Fruit fly (Drosophila melanogaster): ENCODE results near the gene CG34301.

Gene CG34301

DNA sequence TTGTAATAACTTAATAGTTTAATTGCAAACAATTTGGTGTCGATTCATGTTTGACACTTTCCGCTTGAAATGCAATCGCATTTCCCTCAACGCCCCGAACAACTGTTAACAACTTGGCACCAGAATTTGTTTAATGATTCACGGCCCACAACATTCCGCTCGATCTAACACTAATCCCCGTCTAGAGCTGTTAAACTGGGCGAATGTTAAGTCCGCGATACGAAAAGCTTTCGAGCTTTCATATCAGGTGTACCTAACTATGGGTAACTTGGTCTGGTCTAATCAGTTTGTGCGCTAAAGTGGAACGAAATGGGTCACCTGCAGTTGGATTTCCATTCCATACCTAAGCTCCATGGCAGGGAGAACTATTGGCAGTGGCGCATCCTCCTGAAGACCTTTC lies at the start of gene CG34301:
CG34301 (plus strand) TSS at position 301 of the 400 bp plus-strand sequence.
- no peak for TF ChIP-seq Myc (optimal IDR thresholded peaks at IDR 0.05)
- TF ChIP-seq Sin3A (optimal IDR thresholded peaks at IDR 0.05): no peak
- TF ChIP-seq psq (optimal IDR thresholded peaks at IDR 0.05): no peak
- TF ChIP-seq h (optimal IDR thresholded peaks at IDR 0.05): no peak
- no peak for TF ChIP-seq insv (optimal IDR thresholded peaks at IDR 0.05)
- no peak for TF ChIP-seq ttk (optimal IDR thresholded peaks at IDR 0.05)

DNA sequence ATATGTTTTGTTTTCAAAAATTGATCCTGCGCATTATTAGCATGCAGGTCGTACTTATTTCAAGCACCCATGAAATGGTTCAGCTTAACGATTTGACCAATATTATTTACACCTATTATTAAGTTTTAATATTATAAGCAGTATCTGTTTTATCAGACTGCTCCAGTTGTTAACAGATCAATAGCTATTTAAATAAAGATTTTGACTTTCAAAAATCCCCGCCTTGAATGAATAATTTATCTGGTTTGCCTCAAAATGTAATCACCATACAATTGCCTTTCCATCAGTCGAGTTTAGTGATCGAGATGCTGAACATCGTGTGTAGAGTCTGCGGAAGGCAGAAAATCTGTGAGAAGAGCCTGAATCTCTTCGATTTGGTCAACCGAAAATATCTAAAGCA lies 48.1 kb upstream of the CG34301 start, which contains the start of gene ouib:
ouib (plus strand) TSS at position 301 of the 400 bp plus-strand sequence.
- no peak for TF ChIP-seq h (optimal IDR thresholded peaks at IDR 0.05)
- TF ChIP-seq Sin3A (optimal IDR thresholded peaks at IDR 0.05): no peak
- TF ChIP-seq psq (optimal IDR thresholded peaks at IDR 0.05): no peak
- TF ChIP-seq ttk (optimal IDR thresholded peaks at IDR 0.05): no peak
- no peak for TF ChIP-seq Myc (optimal IDR thresholded peaks at IDR 0.05)
- no peak for TF ChIP-seq insv (optimal IDR thresholded peaks at IDR 0.05)

DNA sequence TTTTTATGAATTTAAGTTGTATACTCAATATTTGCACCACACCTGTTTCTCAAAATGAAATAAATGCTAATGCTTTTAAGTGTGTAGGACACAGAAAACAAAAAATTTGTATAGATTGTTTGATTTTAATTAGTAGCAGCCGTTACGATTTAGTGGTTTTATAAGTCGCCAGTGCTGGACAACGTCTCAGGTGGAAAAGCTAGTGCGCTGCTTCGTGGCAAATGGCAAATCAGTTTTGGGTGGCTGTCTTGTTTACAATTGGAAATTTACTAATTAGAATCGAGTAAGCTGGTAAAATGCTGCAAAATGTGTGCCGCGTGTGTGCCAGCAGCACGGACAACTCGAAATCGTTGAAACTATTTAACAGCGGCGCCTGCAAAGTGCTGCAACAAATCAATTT lies 46.6 kb upstream of the CG34301 start, which contains the start of gene CG8159:
CG8159 (plus strand) TSS at position 223 of the 400 bp plus-strand sequence.
- no peak for TF ChIP-seq Sin3A (optimal IDR thresholded peaks at IDR 0.05)
- TF ChIP-seq ttk (optimal IDR thresholded peaks at IDR 0.05): no peak
- no peak for TF ChIP-seq psq (optimal IDR thresholded peaks at IDR 0.05)
- no peak for TF ChIP-seq h (optimal IDR thresholded peaks at IDR 0.05)
- no peak for TF ChIP-seq insv (optimal IDR thresholded peaks at IDR 0.05)
- no peak for TF ChIP-seq Myc (optimal IDR thresholded peaks at IDR 0.05)

DNA sequence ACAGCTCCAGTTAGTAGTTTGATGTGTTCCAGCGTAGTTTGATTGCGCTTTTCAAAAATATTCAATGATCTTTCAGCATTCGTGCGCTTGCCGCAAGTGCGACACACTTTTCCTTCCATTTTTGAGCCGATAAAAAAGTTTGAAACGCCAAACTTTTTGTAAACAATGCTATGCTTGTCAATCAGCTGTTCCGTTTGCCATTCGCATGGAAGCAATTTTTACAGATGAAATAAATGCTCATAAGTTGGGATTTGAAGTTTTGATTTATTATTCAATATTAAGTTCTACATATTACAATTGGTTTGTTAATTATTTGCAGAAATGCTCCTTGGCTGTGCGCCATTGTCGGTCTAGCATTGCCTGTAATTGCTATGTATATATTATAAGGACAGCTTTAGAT lies 43.7 kb upstream of the CG34301 start, which contains the start of gene ranshi:
ranshi (minus strand) TSS at position 152 of the 400 bp plus-strand sequence.
- TF ChIP-seq insv (optimal IDR thresholded peaks at IDR 0.05): no peak
- no peak for TF ChIP-seq ttk (optimal IDR thresholded peaks at IDR 0.05)
- TF ChIP-seq h (optimal IDR thresholded peaks at IDR 0.05): no peak
- no peak for TF ChIP-seq Myc (optimal IDR thresholded peaks at IDR 0.05)
- no peak for TF ChIP-seq Sin3A (optimal IDR thresholded peaks at IDR 0.05)
- TF ChIP-seq psq (optimal IDR thresholded peaks at IDR 0.05): no peak

DNA sequence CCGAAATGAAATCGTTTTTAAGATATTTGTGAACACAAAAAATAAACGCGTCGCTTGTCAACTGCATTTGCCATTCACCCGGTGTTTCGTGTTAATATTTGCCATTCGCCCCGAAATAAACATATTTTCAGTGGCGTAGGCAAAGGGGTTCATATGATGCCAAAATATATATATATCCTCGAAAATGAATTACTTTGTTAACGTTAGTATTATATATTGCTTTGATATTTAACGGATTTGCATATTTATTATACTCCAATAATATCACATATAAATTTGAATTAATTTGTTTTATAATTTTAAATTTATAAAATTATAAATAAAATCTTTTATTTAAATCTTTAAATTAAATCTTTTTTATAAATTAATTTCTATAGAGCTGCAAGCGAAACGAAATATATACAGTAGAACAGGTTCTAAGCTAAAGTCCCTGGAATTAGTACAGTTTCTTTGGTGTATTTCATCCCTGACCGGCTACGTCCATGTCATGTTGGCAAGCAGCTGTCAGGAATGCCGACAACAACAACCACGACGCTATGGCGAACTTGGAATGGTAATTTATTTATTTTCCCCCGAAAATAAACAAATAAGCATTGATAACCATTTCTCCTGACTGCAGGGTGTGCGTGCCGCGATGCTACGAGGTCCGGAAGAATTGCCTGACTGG lies 41.5 kb upstream of the CG34301 start, which contains the start of the genes M1BP and CG8202:
M1BP (minus strand) TSS at position 102 of the 667 bp plus-strand sequence.
CG8202 (plus strand) TSS at position 495 of the 667 bp plus-strand sequence.
- TF ChIP-seq h (optimal IDR thresholded peaks at IDR 0.05) (no peak), ttk (optimal IDR thresholded peaks at IDR 0.05) (no peak), Sin3A (optimal IDR thresholded peaks at IDR 0.05) (no peak), insv (optimal IDR thresholded peaks at IDR 0.05) (no peak)

DNA sequence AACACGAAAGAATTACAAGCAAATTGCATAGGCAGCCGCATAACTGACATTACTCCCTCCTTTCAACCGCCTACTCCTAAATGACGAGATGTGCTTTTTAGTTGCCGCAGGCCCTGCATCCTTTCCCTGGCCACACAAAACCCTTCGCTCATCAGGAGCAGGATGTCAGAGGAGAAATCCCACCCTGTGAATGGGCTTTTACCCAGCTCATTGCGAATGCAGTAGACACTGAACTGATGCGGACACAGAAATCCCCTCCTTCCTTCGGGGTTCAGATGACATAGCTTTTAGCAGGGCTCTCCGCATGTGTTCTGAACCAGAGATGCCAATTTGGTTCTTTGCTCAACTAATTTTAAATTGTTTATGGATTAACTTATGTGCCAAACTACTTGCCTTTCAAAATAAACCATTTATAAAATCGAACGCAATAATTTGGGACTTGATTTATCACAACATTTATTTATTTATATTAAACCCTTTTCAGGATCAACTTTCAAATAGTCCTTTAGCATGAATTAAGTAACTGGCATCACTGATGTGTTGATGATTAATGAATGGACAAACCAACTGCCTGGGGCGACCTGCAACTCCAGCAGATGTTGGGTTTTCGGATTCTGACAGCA lies 34.0 kb upstream of the CG34301 start:
- TF ChIP-seq Myc (optimal IDR thresholded peaks at IDR 0.05): no peak

DNA sequence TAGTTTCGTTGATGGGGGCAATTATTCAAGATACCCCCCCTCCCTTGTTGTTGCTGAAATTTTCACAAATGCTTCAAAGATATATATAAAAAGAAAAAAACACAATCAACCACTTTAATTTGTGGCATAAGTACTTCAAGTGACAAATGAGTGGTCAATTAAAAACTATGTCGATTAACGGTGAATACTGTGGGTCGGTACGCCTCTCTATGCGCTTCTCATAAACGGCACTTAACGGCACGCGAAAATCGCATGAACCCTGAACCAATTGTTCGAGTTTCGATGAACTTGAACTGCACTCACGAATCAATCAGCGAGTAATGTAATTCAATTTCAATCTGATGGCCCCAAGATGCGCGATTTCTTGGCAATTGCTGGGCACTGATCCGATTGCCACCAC lies 33.1 kb upstream of the CG34301 start:
- TF ChIP-seq h (optimal IDR thresholded peaks at IDR 0.05): no peak
- no peak for TF ChIP-seq insv (optimal IDR thresholded peaks at IDR 0.05)
- no peak for TF ChIP-seq Sin3A (optimal IDR thresholded peaks at IDR 0.05)
- TF ChIP-seq Myc (optimal IDR thresholded peaks at IDR 0.05): no peak
- no peak for TF ChIP-seq ttk (optimal IDR thresholded peaks at IDR 0.05)
- TF ChIP-seq psq (optimal IDR thresholded peaks at IDR 0.05): no peak

DNA sequence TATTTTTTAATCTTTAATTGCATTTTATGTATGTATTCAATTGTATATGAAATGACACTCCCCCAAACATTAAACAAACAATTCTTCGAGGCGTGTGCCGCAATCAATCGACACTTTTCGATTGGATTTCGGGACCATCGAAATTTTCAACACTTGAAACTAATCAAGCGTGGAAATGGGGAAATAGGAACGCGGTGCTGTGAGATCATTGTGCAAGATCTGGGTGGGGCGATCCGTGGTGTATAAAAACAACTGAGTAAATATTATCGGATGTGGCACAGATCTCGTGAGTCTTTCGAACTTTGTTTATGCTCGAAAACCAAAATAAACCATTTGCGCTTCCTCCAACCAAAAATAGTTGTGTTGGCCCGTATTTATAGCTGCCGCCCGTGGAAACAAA lies 32.0 kb upstream of the CG34301 start:
- TF ChIP-seq h (optimal IDR thresholded peaks at IDR 0.05): no peak
- TF ChIP-seq insv (optimal IDR thresholded peaks at IDR 0.05): no peak
- TF ChIP-seq ttk (optimal IDR thresholded peaks at IDR 0.05): no peak
- no peak for TF ChIP-seq Myc (optimal IDR thresholded peaks at IDR 0.05)
- TF ChIP-seq Sin3A (optimal IDR thresholded peaks at IDR 0.05): no peak
- TF ChIP-seq psq (optimal IDR thresholded peaks at IDR 0.05): no peak

DNA sequence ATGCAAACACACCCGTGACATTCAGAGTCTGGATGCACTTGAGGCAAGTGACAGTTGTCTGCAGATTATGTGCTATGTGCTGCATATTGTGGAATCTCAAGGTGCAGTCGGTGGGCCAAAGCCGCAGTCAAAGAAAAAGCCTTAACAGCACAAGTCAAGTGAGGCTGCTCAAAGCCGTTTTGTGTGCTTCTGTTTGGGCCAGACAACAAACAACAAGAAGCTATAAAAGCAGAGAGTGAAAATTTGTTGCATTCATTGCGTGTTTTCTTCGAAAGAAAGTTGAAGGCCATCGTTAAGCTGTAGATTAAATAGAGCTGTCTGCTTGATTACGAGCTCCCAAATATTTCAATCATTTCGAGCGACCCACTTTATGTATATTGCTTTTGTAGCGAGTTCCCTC lies 31.3 kb upstream of the CG34301 start:
- TF ChIP-seq Myc (optimal IDR thresholded peaks at IDR 0.05): no peak
- no peak for TF ChIP-seq insv (optimal IDR thresholded peaks at IDR 0.05)
- TF ChIP-seq Sin3A (optimal IDR thresholded peaks at IDR 0.05): no peak
- TF ChIP-seq psq (optimal IDR thresholded peaks at IDR 0.05): no peak
- TF ChIP-seq ttk (optimal IDR thresholded peaks at IDR 0.05): no peak
- TF ChIP-seq h (optimal IDR thresholded peaks at IDR 0.05): no peak

DNA sequence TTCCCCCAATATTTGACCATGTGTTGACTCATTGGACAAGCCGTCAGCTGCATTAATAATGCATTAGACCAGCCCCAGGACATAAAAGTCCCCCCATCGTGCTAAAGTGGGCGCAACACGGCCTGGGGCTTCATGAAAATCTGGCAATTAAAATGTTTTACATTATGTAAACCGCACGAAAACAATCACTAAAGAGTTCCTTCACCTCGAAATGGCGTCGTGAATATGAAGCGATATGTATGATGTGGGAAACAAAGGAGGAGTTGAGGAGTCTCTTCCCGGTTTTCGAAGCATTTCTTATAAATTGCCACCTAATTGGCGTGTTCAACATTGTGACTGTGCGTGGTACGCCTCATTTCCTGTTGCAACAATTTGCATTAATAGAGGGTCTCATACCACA lies 30.6 kb upstream of the CG34301 start:
- no peak for TF ChIP-seq psq (optimal IDR thresholded peaks at IDR 0.05)
- no peak for TF ChIP-seq h (optimal IDR thresholded peaks at IDR 0.05)
- TF ChIP-seq Myc (optimal IDR thresholded peaks at IDR 0.05): no peak
- no peak for TF ChIP-seq ttk (optimal IDR thresholded peaks at IDR 0.05)
- no peak for TF ChIP-seq Sin3A (optimal IDR thresholded peaks at IDR 0.05)
- TF ChIP-seq insv (optimal IDR thresholded peaks at IDR 0.05): no peak

DNA sequence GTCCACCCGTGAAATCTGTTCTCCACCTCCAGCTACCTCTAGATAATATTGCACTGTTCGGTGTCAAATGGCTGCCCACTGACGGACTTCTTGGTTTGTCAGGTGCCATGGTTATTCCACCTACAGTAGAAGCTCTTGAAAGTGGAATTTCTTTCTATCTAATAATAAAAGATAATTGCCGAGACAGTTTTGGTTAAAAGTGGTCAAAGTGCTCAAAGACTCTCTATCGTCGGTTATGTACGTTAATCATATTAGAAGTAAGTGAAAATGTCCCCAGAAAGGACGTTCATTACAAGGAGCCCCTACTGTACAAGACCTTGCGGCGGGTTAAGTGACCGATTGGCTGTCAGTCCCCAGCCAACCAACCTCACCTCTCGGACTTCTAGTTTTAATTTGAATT lies 29.0 kb upstream of the CG34301 start:
- TF ChIP-seq h (optimal IDR thresholded peaks at IDR 0.05): no peak
- TF ChIP-seq ttk (optimal IDR thresholded peaks at IDR 0.05): no peak
- no peak for TF ChIP-seq Myc (optimal IDR thresholded peaks at IDR 0.05)

DNA sequence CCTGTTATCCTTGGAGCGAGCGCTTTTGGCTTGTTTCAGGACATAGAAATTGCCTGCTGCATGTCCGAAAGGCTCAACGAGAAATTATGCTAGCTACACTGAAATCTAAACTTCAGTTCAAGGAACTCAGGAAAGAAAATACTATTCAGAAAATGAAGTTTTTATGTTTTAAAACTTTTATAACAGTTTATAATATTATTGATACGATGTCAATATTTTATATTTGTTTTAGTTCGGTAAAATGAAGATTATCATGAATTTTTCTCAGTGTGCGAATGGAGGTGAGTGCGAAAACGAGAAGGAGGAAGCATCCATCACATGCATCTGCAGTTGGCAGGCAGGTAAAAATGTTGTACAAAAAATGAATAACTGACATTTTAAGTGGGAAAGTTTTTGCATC lies 26.9 kb upstream of the CG34301 start:
- TF ChIP-seq Sin3A (optimal IDR thresholded peaks at IDR 0.05): no peak
- no peak for TF ChIP-seq Myc (optimal IDR thresholded peaks at IDR 0.05)
- no peak for TF ChIP-seq psq (optimal IDR thresholded peaks at IDR 0.05)
- no peak for TF ChIP-seq ttk (optimal IDR thresholded peaks at IDR 0.05)
- TF ChIP-seq h (optimal IDR thresholded peaks at IDR 0.05): no peak

Measured in Kc167 (cell line).